Fruit fly (Drosophila melanogaster) whole organism, embryonic: ENCODE results near the gene Cdc42.

Experiments
- Atf3 ChIP-seq: fragments of 200-800 bp; sonication (Bioruptor generic); optimal IDR thresholded peaks from 3 replicates; lab custom pipeline; 2016; ENCODE audit warnings: missing biosample characterization, missing genetic modification characterization
- Awh ChIP-seq: fragments of 200-800 bp; sonication (Bioruptor generic); IDR thresholded peaks from 2 replicates; pipeline ENCODE4, ENCODE4 v1.3.6; 2022; ENCODE audit warnings: missing biosample characterization, missing genetic modification characterization
- CG11085 ChIP-seq: fragments of 200-800 bp; sonication (Bioruptor generic); IDR thresholded peaks from 2 replicates; pipeline ENCODE4 v1.3.6; 2022; ENCODE audit warnings: missing biosample characterization, missing genetic modification characterization
- CG11093 ChIP-seq: fragments of 200-800 bp; sonication (Bioruptor generic); IDR thresholded peaks from 3 replicates; pipeline ENCODE4 v1.3.6; 2022; ENCODE audit warnings: missing biosample characterization, missing genetic modification characterization
- CG15011 ChIP-seq: fragments of 200-800 bp; sonication (Bioruptor generic); optimal IDR thresholded peaks from 3 replicates; lab custom pipeline; 2018; ENCODE audit warnings: missing biosample characterization, mild to moderate bottlenecking, missing genetic modification characterization
- CG18619 ChIP-seq: fragments of 200-800 bp; sonication (Bioruptor generic); optimal IDR thresholded peaks from 3 replicates; lab custom pipeline; 2017; ENCODE audit warnings: missing biosample characterization, mild to moderate bottlenecking, missing genetic modification characterization
- CG30431 ChIP-seq: fragments of 200-800 bp; sonication (Bioruptor generic); optimal IDR thresholded peaks from 2 replicates; lab custom pipeline; 2017; ENCODE audit warnings: missing biosample characterization, missing genetic modification characterization
- CG31388 ChIP-seq: fragments of 200-800 bp; sonication (Bioruptor generic); optimal IDR thresholded peaks from 2 replicates; lab custom pipeline; 2016; ENCODE audit warnings: missing biosample characterization, missing genetic modification characterization
- CG33213 ChIP-seq: fragments of 200-800 bp; sonication (Bioruptor generic); optimal IDR thresholded peaks from 3 replicates; lab custom pipeline; 2016; ENCODE audit warnings: missing biosample characterization, missing genetic modification characterization
- CG33557 ChIP-seq: fragments of 200-800 bp; sonication (Bioruptor generic); optimal IDR thresholded peaks from 2 replicates; lab custom pipeline; 2019; ENCODE audit warnings: missing biosample characterization, mild to moderate bottlenecking, missing genetic modification characterization, moderate library complexity
- CG42726 ChIP-seq: fragments of 200-800 bp; sonication (Bioruptor generic); IDR thresholded peaks from 2 replicates; pipeline ENCODE4 v1.3.6; 2022; ENCODE audit warnings: missing biosample characterization, missing genetic modification characterization; ENCODE audit not compliant: partially characterized antibody
- CG4360 ChIP-seq: fragments of 200-800 bp; sonication (Bioruptor generic); IDR thresholded peaks from 2 replicates; pipeline ENCODE4 v1.3.6; 2022; ENCODE audit warnings: missing biosample characterization, missing genetic modification characterization
- CG5245 ChIP-seq: fragments of 200-800 bp; sonication (Bioruptor generic); optimal IDR thresholded peaks from 3 replicates; lab custom pipeline; 2016; ENCODE audit warnings: missing biosample characterization, missing genetic modification characterization
- CG6175 ChIP-seq: fragments of 200-800 bp; sonication (Bioruptor generic); IDR thresholded peaks from 3 replicates; pipeline ENCODE4 v1.3.6; 2022; ENCODE audit warnings: missing biosample characterization, missing genetic modification characterization
- CG6272 ChIP-seq: fragments of 200-800 bp; sonication (Bioruptor generic); IDR thresholded peaks from 2 replicates; pipeline ENCODE4 v1.3.6; 2022; ENCODE audit warnings: missing biosample characterization, missing genetic modification characterization
- CG7271 ChIP-seq: fragments of 200-800 bp; sonication (Bioruptor generic); optimal IDR thresholded peaks from 2 replicates; lab custom pipeline; 2018; ENCODE audit warnings: missing biosample characterization, mild to moderate bottlenecking, missing genetic modification characterization, moderate library complexity
- CG8290 ChIP-seq, 3 experiments: fragments of 200-800 bp; sonication (Bioruptor generic); optimal IDR thresholded peaks; 2 replicates each; lab custom pipeline; 2016 to 2019; ENCODE audit warnings: missing biosample characterization in 3 of 3, missing genetic modification characterization in 3 of 3, mild to moderate bottlenecking in 2 of 3, moderate library complexity in 1 of 3
- CG9797 ChIP-seq: fragments of 200-800 bp; sonication (Bioruptor generic); optimal IDR thresholded peaks from 3 replicates; lab custom pipeline; 2018; ENCODE audit warnings: missing biosample characterization, mild to moderate bottlenecking, missing genetic modification characterization
- D ChIP-seq, 2 experiments: fragments of 200-800 bp in 1 of 2; fragments of >200 bp in 1 of 2; sonication (Bioruptor generic) in 1 of 2; optimal IDR thresholded peaks; 2 replicates in 1 of 2; 3 replicates in 1 of 2; lab custom pipeline; 2017; ENCODE audit warnings: mild to moderate bottlenecking in 1 of 2, missing biosample characterization in 1 of 2, missing genetic modification characterization in 1 of 2, missing genetic modification reagents in 1 of 2
- Deaf1 ChIP-seq: fragments of 200-800 bp; optimal IDR thresholded peaks from 3 replicates; lab custom pipeline; 2019; ENCODE audit warnings: missing biosample characterization, mild to moderate bottlenecking, missing genetic modification characterization, moderate library complexity
- Dip2 ChIP-seq: fragments of 200-800 bp; sonication (Bioruptor generic); IDR thresholded peaks from 2 replicates; pipeline ENCODE4 v1.3.6; 2022; ENCODE audit warnings: missing biosample characterization, missing genetic modification characterization
- Hmr ChIP-seq: fragments of 200-800 bp; sonication (Bioruptor generic); optimal IDR thresholded peaks from 3 replicates; lab custom pipeline; 2017; ENCODE audit warnings: mild to moderate bottlenecking, missing biosample characterization, missing genetic modification reagents, missing genetic modification characterization
- Hr78 ChIP-seq, 2 experiments: fragments of 200-800 bp in 1 of 2; fragments of >200 bp in 1 of 2; sonication (Bioruptor generic) in 1 of 2; optimal IDR thresholded peaks; 2 replicates each; lab custom pipeline; 2017 to 2019; ENCODE audit warnings: missing biosample characterization in 2 of 2, missing genetic modification characterization in 2 of 2, mild to moderate bottlenecking in 1 of 2, moderate library complexity in 1 of 2
- Hsf ChIP-seq: fragments of 200-800 bp; sonication (Bioruptor generic); optimal IDR thresholded peaks from 3 replicates; lab custom pipeline; 2016; ENCODE audit warnings: missing biosample characterization, missing genetic modification characterization
- Max ChIP-seq: fragments of 200-800 bp; sonication (Bioruptor generic); optimal IDR thresholded peaks from 2 replicates; lab custom pipeline; 2016; ENCODE audit warnings: missing biosample characterization, mild to moderate bottlenecking, missing genetic modification characterization
- Mes4 ChIP-seq: fragments of 200-800 bp; sonication (Bioruptor generic); optimal IDR thresholded peaks from 2 replicates; lab custom pipeline; 2016; ENCODE audit warnings: missing biosample characterization, missing genetic modification characterization
- Rfx ChIP-seq: fragments of 200-800 bp; sonication (Bioruptor generic); IDR thresholded peaks from 2 replicates; pipeline ENCODE4 v1.3.6; 2022; ENCODE audit warnings: missing biosample characterization, missing genetic modification characterization
- Sox100B ChIP-seq: fragments of 200-800 bp; sonication (Bioruptor generic); optimal IDR thresholded peaks from 3 replicates; lab custom pipeline; 2018; ENCODE audit warnings: missing biosample characterization, mild to moderate bottlenecking, missing genetic modification characterization
- Stat92E ChIP-seq, 3 experiments: fragments of >200 bp in 2 of 3; fragments of 200-800 bp in 1 of 3; sonication (Bioruptor generic) in 1 of 3; optimal IDR thresholded peaks; 2 replicates each; lab custom pipeline; 2017 to 2019; ENCODE audit warnings: missing biosample characterization in 3 of 3, missing genetic modification characterization in 3 of 3, mild to moderate bottlenecking in 1 of 3, moderate library complexity in 1 of 3
- ato ChIP-seq: fragments of 200-800 bp; sonication (Bioruptor generic); IDR thresholded peaks from 2 replicates; pipeline ENCODE4 v1.3.6; 2022; ENCODE audit warnings: missing biosample characterization, missing genetic modification characterization; ENCODE audit not compliant: partially characterized antibody
- bab2 ChIP-seq: fragments of 200-800 bp; sonication (Bioruptor generic); optimal IDR thresholded peaks from 2 replicates; lab custom pipeline; 2016; ENCODE audit warnings: missing biosample characterization, missing genetic modification characterization
- bigmax ChIP-seq: fragments of 200-800 bp; sonication (Bioruptor generic); optimal IDR thresholded peaks from 2 replicates; lab custom pipeline; 2018; ENCODE audit warnings: missing biosample characterization, mild to moderate bottlenecking, missing genetic modification characterization
- bowl ChIP-seq: fragments of 200-800 bp; sonication (Bioruptor generic); IDR thresholded peaks from 2 replicates; pipeline ENCODE4 v1.3.6; 2022; ENCODE audit warnings: missing biosample characterization, missing genetic modification characterization
- cato ChIP-seq: fragments of 200-800 bp; sonication (Bioruptor generic); optimal IDR thresholded peaks from 2 replicates; lab custom pipeline; 2016; ENCODE audit warnings: missing biosample characterization, missing genetic modification characterization, borderline replicate concordance
- ci ChIP-seq: fragments of 200-800 bp; sonication (Bioruptor generic); IDR thresholded peaks from 3 replicates; pipeline ENCODE4 v1.3.6; 2022; ENCODE audit warnings: missing biosample characterization, missing genetic modification characterization
- dysf ChIP-seq: fragments of 200-800 bp; sonication (Bioruptor generic); IDR thresholded peaks from 3 replicates; pipeline ENCODE4 v1.3.6; 2022; ENCODE audit warnings: missing biosample characterization, missing genetic modification characterization
- en ChIP-seq: fragments of 200-800 bp; sonication (Bioruptor generic); optimal IDR thresholded peaks from 2 replicates; lab custom pipeline; 2016; ENCODE audit warnings: missing biosample characterization, missing genetic modification characterization
- ind ChIP-seq: fragments of 200-800 bp; sonication (Bioruptor generic); optimal IDR thresholded peaks from 3 replicates; lab custom pipeline; 2016; ENCODE audit warnings: missing biosample characterization, missing genetic modification characterization
- psq ChIP-seq: fragments of 200-800 bp; sonication (Bioruptor generic); optimal IDR thresholded peaks from 2 replicates; lab custom pipeline; 2017; ENCODE audit warnings: missing biosample characterization, missing genetic modification characterization
- pum ChIP-seq: fragments of 200-800 bp; sonication (Bioruptor generic); optimal IDR thresholded peaks from 2 replicates; lab custom pipeline; 2016; ENCODE audit warnings: missing biosample characterization, missing genetic modification characterization
- ro ChIP-seq: fragments of 200-800 bp; sonication (Bioruptor generic); IDR thresholded peaks from 2 replicates; pipeline ENCODE4 v1.3.6; 2022; ENCODE audit warnings: missing biosample characterization, missing genetic modification characterization
- sd ChIP-seq: fragments of 200-800 bp; sonication (Bioruptor generic); optimal IDR thresholded peaks from 3 replicates; lab custom pipeline; 2018; ENCODE audit warnings: missing biosample characterization, mild to moderate bottlenecking, missing genetic modification characterization, moderate library complexity
- sna ChIP-seq: fragments of 200-800 bp; sonication (Bioruptor generic); IDR thresholded peaks from 2 replicates; pipeline ENCODE4 v1.3.6; 2022; ENCODE audit warnings: missing biosample characterization, missing genetic modification characterization; ENCODE audit not compliant: partially characterized antibody
- sqz ChIP-seq: fragments of 200-800 bp; sonication (Bioruptor generic); optimal IDR thresholded peaks from 3 replicates; lab custom pipeline; 2018; ENCODE audit warnings: missing biosample characterization, mild to moderate bottlenecking, missing genetic modification characterization
- tap ChIP-seq: fragments of 200-800 bp; optimal IDR thresholded peaks from 3 replicates; lab custom pipeline; 2019; ENCODE audit warnings: missing biosample characterization, mild to moderate bottlenecking, missing genetic modification characterization, moderate library complexity
- tna ChIP-seq: fragments of 200-800 bp; sonication (Bioruptor generic); IDR thresholded peaks from 2 replicates; pipeline ENCODE4 v1.3.6; 2022; ENCODE audit warnings: missing biosample characterization, missing genetic modification characterization; ENCODE audit not compliant: partially characterized antibody
- usp ChIP-seq: fragments of >200 bp; optimal IDR thresholded peaks from 2 replicates; lab custom pipeline; 2017; ENCODE audit warnings: missing biosample characterization, missing genetic modification characterization
- vfl ChIP-seq: fragments of 200-800 bp; sonication (Bioruptor generic); optimal IDR thresholded peaks from 2 replicates; lab custom pipeline; 2016; ENCODE audit warnings: missing biosample characterization, missing genetic modification characterization
- wek ChIP-seq: fragments of 200-800 bp; sonication (Bioruptor generic); optimal IDR thresholded peaks from 3 replicates; lab custom pipeline; 2018; ENCODE audit warnings: missing biosample characterization, mild to moderate bottlenecking, missing genetic modification characterization, moderate library complexity

The Cdc42 gene

DNA sequence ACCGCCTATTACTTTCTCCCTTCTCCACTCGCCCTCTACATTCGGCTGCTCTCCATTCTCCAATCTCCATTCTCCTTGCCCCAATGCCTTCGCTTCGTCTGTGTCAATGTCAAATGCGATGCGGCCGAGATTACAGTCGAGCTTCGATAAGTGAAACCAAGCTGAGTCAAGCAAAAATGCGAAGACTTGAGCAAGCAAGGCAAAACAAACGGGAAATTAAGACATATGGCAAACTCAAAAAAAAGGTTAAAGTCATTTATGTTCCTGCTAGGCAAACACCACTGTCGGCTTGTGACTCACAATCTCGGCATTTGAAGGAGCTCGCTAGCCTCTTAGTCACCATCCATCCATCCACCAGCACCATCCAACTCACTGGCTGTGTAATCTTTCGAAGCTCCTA, 28.5 kb upstream of the Cdc42 start (continued):
- TF ChIP-seq Mes4 (GFP tag; lab: Kevin White, UChicago) = peak; percentile 97
- peak; percentile 82 for TF ChIP-seq cato (GFP tag; lab: Kevin White, UChicago)
- TF ChIP-seq ind = peak; percentile 96
- TF ChIP-seq Hmr (GFP tag; lab: Kevin White, UChicago) = peak; percentile 96
- no peak for TF ChIP-seq sna
- TF ChIP-seq bigmax = peak; percentile 36
- peak; percentile 78 for TF ChIP-seq sqz
- peak; percentile 45; the same call in 1 of the 2 replicates for TF ChIP-seq Dip2 (GFP tag; lab: Robert Waterston, UW)
- peak; percentile 89 for TF ChIP-seq CG6175 (GFP tag; lab: Robert Waterston, UW)
- TF ChIP-seq Sox100B (GFP tag; lab: Kevin White, UChicago) = no peak
- TF ChIP-seq ato (GFP tag; lab: Robert Waterston, UW) = no peak
- peak; percentile 77 for TF ChIP-seq Deaf1 (tag; lab: Kevin White, UChicago)
- TF ChIP-seq CG5245 (GFP tag; lab: Kevin White, UChicago) = peak; percentile 96
- peak; percentile 94 for TF ChIP-seq CG18619 (GFP tag; lab: Kevin White, UChicago)
- TF ChIP-seq CG42726 = no peak
- peak; percentile 92 for TF ChIP-seq CG11093
- TF ChIP-seq CG15011 (GFP tag; lab: Kevin White, UChicago) = peak; percentile 82
- TF ChIP-seq CG4360 (GFP tag; lab: Robert Waterston, UW) = peak; percentile 46; the same call in 1 of the 2 replicates
- peak; percentile 73 for TF ChIP-seq CG31388
- TF ChIP-seq tap (tag; lab: Kevin White, UChicago) = peak; percentile 86
- TF ChIP-seq CG30431 = peak; percentile 97
- TF ChIP-seq CG11085 = peak; percentile 83
- peak; percentile 97 for TF ChIP-seq Hsf (GFP tag; lab: Kevin White, UChicago)
- peak; percentile 95 for TF ChIP-seq dysf (GFP tag; lab: Robert Waterston, UW)
- TF ChIP-seq usp (GFP tag; lab: Kevin White, UChicago) = no peak
- TF ChIP-seq Rfx (GFP tag; lab: Robert Waterston, UW) = peak; percentile 95
- peak; percentile 23 for TF ChIP-seq CG9797 (GFP tag; lab: Kevin White, UChicago)
- TF ChIP-seq Awh = peak; percentile 92
- peak in 1 of 2 experiments; percentile 93 for TF ChIP-seq Hr78 (GFP tag; optimal IDR thresholded peaks at IDR 0.05; lab: Kevin White, UChicago)
- TF ChIP-seq en (GFP tag; lab: Kevin White, UChicago) = peak; percentile 96
- TF ChIP-seq CG6272 = peak; percentile 88
- no peak for TF ChIP-seq tna (GFP tag; lab: Robert Waterston, UW)
- peak; percentile 97 for TF ChIP-seq Atf3
- TF ChIP-seq ci (GFP tag; lab: Robert Waterston, UW) = peak; percentile 98
- peak; percentile 98 for TF ChIP-seq CG33557 (GFP tag; lab: Kevin White, UChicago)
- TF ChIP-seq Max (GFP tag; lab: Kevin White, UChicago) = peak; percentile 88
- TF ChIP-seq bowl (GFP tag; lab: Robert Waterston, UW) = peak; percentile 93
- TF ChIP-seq Stat92E (GFP tag; optimal IDR thresholded peaks at IDR 0.05; lab: Kevin White, UChicago) = peak in 1 of 3 experiments; percentile 90
- peak; percentile 99 for TF ChIP-seq sd (tag; lab: Kevin White, UChicago)
- TF ChIP-seq CG7271 (tag; lab: Kevin White, UChicago) = peak; percentile 59
- TF ChIP-seq wek (GFP tag; lab: Kevin White, UChicago) = peak; percentile 90
- peak; percentile 97 for TF ChIP-seq CG8290 (GFP tag; optimal IDR thresholded peaks at IDR 0.05; lab: Kevin White, UChicago)
- peak; percentile 92 to 98 for TF ChIP-seq CG8290 (tag; optimal IDR thresholded peaks at IDR 0.05; lab: Kevin White, UChicago)
- TF ChIP-seq vfl (GFP tag; lab: Kevin White, UChicago) = peak; percentile 95
- peak; percentile 98 for TF ChIP-seq bab2
- TF ChIP-seq pum (GFP tag; lab: Kevin White, UChicago) = peak; percentile 98
- TF ChIP-seq psq (GFP tag; lab: Kevin White, UChicago) = peak; percentile 80
- peak; percentile 86 for TF ChIP-seq ro (GFP tag; lab: Robert Waterston, UW)
- TF ChIP-seq CG33213 (GFP tag; lab: Kevin White, UChicago) = peak; percentile 95
- TF ChIP-seq D (optimal IDR thresholded peaks at IDR 0.05; lab: Kevin White, UChicago) = no peak
- TF ChIP-seq D (GFP tag; optimal IDR thresholded peaks at IDR 0.05; lab: Kevin White, UChicago) = peak; percentile 90
